2 worm cellular contexts compared by ENCODE assay signal in genomic region chrIII:9861470-9862342, ce11.
TF ChIP-seq lines count a peak whose summit lies in the region.

No protein-coding gene starts in this region.

TF ChIP-seq in whole organism, L1 larva, 84 proteins besides CTCF, POLR2A, EP300 and RAD21 (continued from another document):
- peak; percentile 47 to 53 for TF ChIP-seq efl-1 (optimal IDR thresholded peaks at IDR 0.05; lab: Kevin White, UChicago)
- TF ChIP-seq efl-1 (GFP tag; optimal IDR thresholded peaks at IDR 0.05 in 1 of 2; lab: Kevin White, UChicago) = peak; percentile 22 to 85
- peak; percentile 41 for TF ChIP-seq ceh-90 (tag; optimal IDR thresholded peaks at IDR 0.05; lab: Kevin White, UChicago)
- peak; percentile 76 for TF ChIP-seq nhr-85 (tag; lab: Kevin White, UChicago)
- peak; percentile 37 for TF ChIP-seq unc-86 (tag; optimal IDR thresholded peaks at IDR 0.05; lab: Kevin White, UChicago)
- peak; percentile 12 for TF ChIP-seq blmp-1 (tag; optimal IDR thresholded peaks at IDR 0.05; lab: Kevin White, UChicago)
- TF ChIP-seq aha-1 (tag; optimal IDR thresholded peaks at IDR 0.05; lab: Kevin White, UChicago) = no peak
- no peak for TF ChIP-seq C34B4.2 (tag; optimal IDR thresholded peaks at IDR 0.05; lab: Kevin White, UChicago)
- TF ChIP-seq lin-13 (GFP tag; optimal IDR thresholded peaks at IDR 0.05; lab: Kevin White, UChicago) = peak; percentile 49
- peak in 1 of 6 experiments; percentile 18 for TF ChIP-seq elt-3 (tag; optimal IDR thresholded peaks at IDR 0.05; lab: Kevin White, UChicago)
- TF ChIP-seq pqm-1 (tag; optimal IDR thresholded peaks at IDR 0.05; lab: Kevin White, UChicago) = no peak
- TF ChIP-seq fos-1 (tag; optimal IDR thresholded peaks at IDR 0.05; lab: Kevin White, UChicago) = peak; percentile 36

TF ChIP-seq in whole organism, young adult, 124 proteins besides CTCF, POLR2A, EP300 and RAD21 (continued from another document):
- TF ChIP-seq unc-62 (GFP tag; optimal IDR thresholded peaks at IDR 0.05; lab: Kevin White, UChicago) = no peak
- peak; percentile 59 for TF ChIP-seq ceh-27 (GFP tag; optimal IDR thresholded peaks at IDR 0.05; lab: Kevin White, UChicago)
- no peak for TF ChIP-seq fkh-3 (tag; optimal IDR thresholded peaks at IDR 0.05; lab: Kevin White, UChicago)
- no peak for TF ChIP-seq lag-1 (GFP tag; IDR thresholded peaks at IDR 0.05; lab: Robert Waterston, UW)
- no peak for TF ChIP-seq hlh-26 (GFP tag; conservative IDR thresholded peaks at IDR 0.05; lab: Robert Waterston, UW)
- TF ChIP-seq dpff-1 (tag; optimal IDR thresholded peaks at IDR 0.05; lab: Kevin White, UChicago) = no peak
- TF ChIP-seq ztf-6 (GFP tag; IDR thresholded peaks at IDR 0.05; lab: Robert Waterston, UW) = no peak
- TF ChIP-seq somi-1 (GFP tag; optimal IDR thresholded peaks at IDR 0.05; lab: Kevin White, UChicago) = peak; percentile 38
- TF ChIP-seq dpl-1 (GFP tag; optimal IDR thresholded peaks at IDR 0.05; lab: Kevin White, UChicago) = no peak
- 0 out of 2 replicates have a peak, but pooled peaks have one; percentile 40 for TF ChIP-seq Y53F4B.3 (GFP tag; IDR thresholded peaks at IDR 0.05; lab: Robert Waterston, UW)
- TF ChIP-seq let-526 (GFP tag; IDR thresholded peaks at IDR 0.05; lab: Robert Waterston, UW) = peak; percentile 68; the same call in 1 of the 2 replicates
- peak; percentile 74 for TF ChIP-seq chd-7 (tag; optimal IDR thresholded peaks at IDR 0.05; lab: Kevin White, UChicago)
- TF ChIP-seq ccch-3 (GFP tag; optimal IDR thresholded peaks at IDR 0.05; lab: Kevin White, UChicago) = peak; percentile 61
- 0 out of 2 replicates have a peak, but pooled peaks have one; percentile 37 for TF ChIP-seq attf-3 (GFP tag; conservative IDR thresholded peaks at IDR 0.05; lab: Robert Waterston, UW)
- TF ChIP-seq F57C9.4 (tag; optimal IDR thresholded peaks at IDR 0.05; lab: Kevin White, UChicago) = no peak
- peak; percentile 36 for TF ChIP-seq atf-7 (tag; optimal IDR thresholded peaks at IDR 0.05; lab: Kevin White, UChicago)
- TF ChIP-seq bed-1 (GFP tag; IDR thresholded peaks at IDR 0.05; lab: Robert Waterston, UW) = no peak
- TF ChIP-seq ekl-4 (GFP tag; IDR thresholded peaks at IDR 0.05; lab: Robert Waterston, UW) = peak; percentile 61
- peak; percentile 10 for TF ChIP-seq mel-28 (tag; optimal IDR thresholded peaks at IDR 0.05; lab: Kevin White, UChicago; ENCODE audit: borderline replicate concordance)
- no peak for TF ChIP-seq lsy-27 (tag; optimal IDR thresholded peaks at IDR 0.05; lab: Kevin White, UChicago; ENCODE audit: borderline replicate concordance, insufficient read depth)
- peak; percentile 81; the same call in 1 of the 2 replicates for TF ChIP-seq Y95B8A.8 (GFP tag; IDR thresholded peaks at IDR 0.05; lab: Robert Waterston, UW)
- no peak for TF ChIP-seq nhr-27 (tag; optimal IDR thresholded peaks at IDR 0.05; lab: Kevin White, UChicago)
